Worm (Caenorhabditis elegans) whole organism, L1 larva: ENCODE data around the gene suex-2.

Experiments
- hlh-17 ChIP-seq: fragments of 200-800 bp; sonication (Bioruptor generic); optimal IDR thresholded peaks from 2 replicates; lab custom pipeline; 2018; ENCODE audit warnings: missing genetic modification characterization, mild to moderate bottlenecking, missing compliant biosample characterization, moderate library complexity, borderline replicate concordance
- lir-3 ChIP-seq: sonication (generic microtip); optimal IDR thresholded peaks from 2 replicates; lab custom pipeline; 2016; ENCODE audit warnings: mild to moderate bottlenecking, missing genetic modification characterization, moderate library complexity, missing compliant biosample characterization; ENCODE audit not compliant: poor library complexity
- nhr-11 ChIP-seq: fragments of 150-350 bp; optimal IDR thresholded peaks from 2 replicates; lab custom pipeline; 2014; ENCODE audit warnings: missing biosample characterization, missing genetic modification characterization
- nhr-85 ChIP-seq: sonication (generic microtip); peaks from one replicate; lab custom pipeline; 2016; ENCODE audit warnings: missing genetic modification characterization, inconsistent platforms, missing compliant biosample characterization
- sptf-1 ChIP-seq: fragments of 150-350 bp; optimal IDR thresholded peaks from 2 replicates; lab custom pipeline; 2014; ENCODE audit warnings: missing biosample characterization, missing genetic modification characterization
- ztf-4 ChIP-seq: fragments of 150-350 bp; optimal IDR thresholded peaks from 2 replicates; lab custom pipeline; 2014; ENCODE audit warnings: missing biosample characterization, missing genetic modification characterization

DNA sequence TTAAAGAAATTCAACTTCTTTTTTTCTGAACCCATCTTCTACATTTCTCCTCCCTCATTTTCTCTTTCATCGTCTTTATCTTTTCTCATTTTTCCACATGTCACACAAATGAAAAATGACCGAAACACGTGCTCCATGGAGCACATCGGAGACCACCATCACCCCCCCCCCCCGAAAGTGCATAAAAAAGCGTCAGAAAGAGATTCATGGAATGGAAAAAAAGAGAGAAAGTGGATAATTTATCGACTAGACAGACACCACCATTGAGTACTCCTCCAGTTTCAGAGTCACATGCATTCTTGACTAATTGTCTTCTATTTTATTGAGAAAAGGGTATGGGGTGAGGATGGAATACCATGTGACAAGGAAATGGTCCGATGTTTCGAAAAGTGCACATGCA lies 20.9 kb upstream of the suex-2 start:
- TF ChIP-seq ztf-4 (tag; lab: Kevin White, UChicago) (no peak), nhr-85 (no peak), hlh-17 (GFP tag; lab: Kevin White, UChicago) (no peak), sptf-1 (tag; lab: Kevin White, UChicago) (no peak), nhr-11 (tag; lab: Kevin White, UChicago) (no peak), lir-3 (tag; lab: Kevin White, UChicago) (peak; percentile 20)
